Fruit fly (Drosophila melanogaster): ENCODE data around the gene CG17781.

CG17781 gene

dm6 chr3R:24362838-24363237, 12.6 kb downstream of the CG17781 start, which contains the start of gene CG33340:
Gene CG33340 (plus strand): TSS chr3R:24363138.
- TF ChIP-seq EcR (GFP tag; optimal IDR thresholded peaks at IDR 0.05) (no peak), pan (optimal IDR thresholded peaks at IDR 0.05) (no peak), usp (GFP tag; optimal IDR thresholded peaks at IDR 0.05) (no peak), CG8478 (optimal IDR thresholded peaks at IDR 0.05) (no peak), Dll (optimal IDR thresholded peaks at IDR 0.05) (no peak), psq (optimal IDR thresholded peaks at IDR 0.05) (no peak)

dm6 chr3R:24361583-24361982, 13.9 kb downstream of the CG17781 start, which contains the start of the genes CG5762 and CG33339:
Gene CG5762 (minus strand): TSS chr3R:24361683.
Gene CG33339 (plus strand): TSS chr3R:24361847.
- no peak for TF ChIP-seq EcR (GFP tag; optimal IDR thresholded peaks at IDR 0.05)
- no peak for TF ChIP-seq pan (optimal IDR thresholded peaks at IDR 0.05)
- TF ChIP-seq psq (optimal IDR thresholded peaks at IDR 0.05): no peak
- no peak for TF ChIP-seq usp (GFP tag; optimal IDR thresholded peaks at IDR 0.05)
- TF ChIP-seq Dll (optimal IDR thresholded peaks at IDR 0.05): no peak
- TF ChIP-seq CG8478 (optimal IDR thresholded peaks at IDR 0.05): no peak

- TF ChIP-seq CG8478 (optimal IDR thresholded peaks at IDR 0.05) (no peak), psq (optimal IDR thresholded peaks at IDR 0.05) (no peak), usp (GFP tag; optimal IDR thresholded peaks at IDR 0.05) (no peak), pan (optimal IDR thresholded peaks at IDR 0.05) (no peak), Dll (optimal IDR thresholded peaks at IDR 0.05) (no peak), EcR (GFP tag; optimal IDR thresholded peaks at IDR 0.05) (no peak)
Observed at dm6 chr3R:24359957-24360356, 15.5 kb downstream of the CG17781 start, which contains the start of gene CG18528. Gene CG18528 (minus strand): TSS chr3R:24360144.

- no peak for TF ChIP-seq Dll (optimal IDR thresholded peaks at IDR 0.05)
- no peak for TF ChIP-seq pan (optimal IDR thresholded peaks at IDR 0.05)
Observed at dm6 chr3R:24357698-24358097, 17.8 kb downstream of the CG17781 start, which contains the start of gene Golgin84. Gene Golgin84 (minus strand): TSS chr3R:24357938.

- no peak for TF ChIP-seq Dll (optimal IDR thresholded peaks at IDR 0.05)
- TF ChIP-seq CG8478 (optimal IDR thresholded peaks at IDR 0.05): no peak
- TF ChIP-seq usp (GFP tag; optimal IDR thresholded peaks at IDR 0.05): no peak
- TF ChIP-seq pan (optimal IDR thresholded peaks at IDR 0.05): no peak
- TF ChIP-seq psq (optimal IDR thresholded peaks at IDR 0.05): no peak
- TF ChIP-seq EcR (GFP tag; optimal IDR thresholded peaks at IDR 0.05): no peak
Observed at dm6 chr3R:24353448-24353847, 22.0 kb downstream of the CG17781 start.

- TF ChIP-seq pan (optimal IDR thresholded peaks at IDR 0.05) (no peak), psq (optimal IDR thresholded peaks at IDR 0.05) (no peak), Dll (optimal IDR thresholded peaks at IDR 0.05) (no peak), CG8478 (optimal IDR thresholded peaks at IDR 0.05) (no peak), usp (GFP tag; optimal IDR thresholded peaks at IDR 0.05) (no peak), EcR (GFP tag; optimal IDR thresholded peaks at IDR 0.05) (no peak)
Observed at dm6 chr3R:24348420-24349190, 26.9 kb downstream of the CG17781 start, which contains the start of the genes CG5746 and CG6454. Gene CG5746 (minus strand): TSS chr3R:24348791. Gene CG6454 (plus strand): TSS chr3R:24349182.

- no peak for TF ChIP-seq EcR (GFP tag; optimal IDR thresholded peaks at IDR 0.05)
Observed at dm6 chr3R:24341251-24341650, 34.2 kb downstream of the CG17781 start, which contains the start of gene Ms. Gene Ms (plus strand): TSS chr3R:24341551.

dm6 chr3R:24336622-24337021, 38.8 kb downstream of the CG17781 start, which contains the start of gene CG6432:
Gene CG6432 (plus strand): TSS chr3R:24336922.
- TF ChIP-seq usp (GFP tag; optimal IDR thresholded peaks at IDR 0.05) (no peak), pan (optimal IDR thresholded peaks at IDR 0.05) (no peak), EcR (GFP tag; optimal IDR thresholded peaks at IDR 0.05) (no peak), Dll (optimal IDR thresholded peaks at IDR 0.05) (no peak), CG8478 (optimal IDR thresholded peaks at IDR 0.05) (no peak), psq (optimal IDR thresholded peaks at IDR 0.05) (no peak)

- TF ChIP-seq pan (optimal IDR thresholded peaks at IDR 0.05) (no peak), CG8478 (optimal IDR thresholded peaks at IDR 0.05) (no peak), psq (optimal IDR thresholded peaks at IDR 0.05) (no peak), EcR (GFP tag; optimal IDR thresholded peaks at IDR 0.05) (no peak), usp (GFP tag; optimal IDR thresholded peaks at IDR 0.05) (no peak), Dll (optimal IDR thresholded peaks at IDR 0.05) (no peak)
Observed at dm6 chr3R:24333182-24333808, 42.2 kb downstream of the CG17781 start, which contains the start of the genes Rrp5 and Dis3. Gene Rrp5 (minus strand): TSS chr3R:24333316. Gene Dis3 (plus strand): TSS chr3R:24333433.

Data from whole organism.